Worm (Caenorhabditis elegans) whole organism, dauer: ENCODE measurements around the gene cbd-1.
"Not testable (repeated sequence)": the region's sequence is repeated elsewhere in the genome, so short reads cannot be mapped to it uniquely, and the experiment has no call there.

ENCODE experiments used
- unc-62 ChIP-seq: sonication (generic microtip); optimal IDR thresholded peaks from 2 replicates; lab custom pipeline; 2017; ENCODE audit warnings: missing biosample characterization, missing genetic modification reagents, missing genetic modification characterization

Gene cbd-1

DNA sequence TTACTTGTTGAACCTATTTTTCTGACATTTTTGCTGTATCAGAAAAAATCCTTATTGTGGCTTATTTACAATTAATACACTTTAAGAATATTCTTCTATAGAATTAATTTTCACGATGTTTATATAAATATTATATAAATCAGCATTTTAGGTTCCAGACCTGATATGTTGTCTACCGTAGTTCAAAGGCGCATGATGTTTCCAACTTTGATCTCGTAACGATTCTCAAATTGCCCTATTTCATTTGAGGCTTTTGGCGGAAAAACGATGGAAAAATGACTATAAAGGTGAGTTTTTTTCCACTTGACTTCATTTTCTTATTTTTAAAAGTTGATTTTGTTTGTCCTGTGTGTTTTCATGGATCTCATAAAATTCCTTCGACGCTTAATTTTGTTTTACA is 37.3 kb downstream of the cbd-1 start, which contains the start of gene gfat-2:
gfat-2 (plus strand) TSS at position 145 of the 400 bp plus-strand sequence.
- no peak for TF ChIP-seq unc-62 (GFP tag; lab: Kevin White, UChicago)

- no peak for TF ChIP-seq unc-62 (GFP tag; lab: Kevin White, UChicago)
These were observed 42.1 kb downstream of the cbd-1 start, which contains the start of gene F22B3.10 for ce11 chrIV:11414920-11415319. Gene F22B3.10 (minus strand): TSS chrIV:11415020.

DNA sequence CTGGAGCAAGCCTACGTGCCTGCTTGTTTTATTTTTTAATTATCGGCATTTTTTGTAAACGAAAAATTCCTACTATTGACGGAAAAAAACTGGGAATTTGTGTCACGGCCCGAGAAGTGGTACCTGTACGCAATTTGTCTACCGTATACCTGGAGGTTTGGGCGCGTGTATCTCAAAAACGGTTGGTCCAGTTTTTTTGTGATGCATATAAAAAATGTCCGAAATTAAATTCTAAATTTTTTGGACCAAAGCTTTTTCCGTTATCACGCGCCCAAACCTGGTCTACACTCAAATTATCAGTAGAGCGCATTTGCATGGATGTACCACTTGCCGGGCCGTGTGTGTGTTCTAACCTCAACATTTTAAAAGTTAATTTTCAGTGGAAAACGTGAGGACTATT is 43.9 kb downstream of the cbd-1 start, which contains the start of gene F22B3.5:
F22B3.5 (minus strand) TSS at position 101 of the 400 bp plus-strand sequence.
- not testable (repeated sequence) for TF ChIP-seq unc-62 (GFP tag; lab: Kevin White, UChicago)

- no peak for TF ChIP-seq unc-62 (GFP tag; lab: Kevin White, UChicago)
These were observed 48.9 kb downstream of the cbd-1 start, which contains the start of gene F22B3.7 for ce11 chrIV:11421696-11422095. Gene F22B3.7 (minus strand): TSS chrIV:11421796.

- TF ChIP-seq unc-62 (GFP tag; lab: Kevin White, UChicago): no peak
These were observed 52.0 kb downstream of the cbd-1 start, which contains the start of gene F22B3.8 for ce11 chrIV:11424830-11425229. Gene F22B3.8 (minus strand): TSS chrIV:11424930.

DNA sequence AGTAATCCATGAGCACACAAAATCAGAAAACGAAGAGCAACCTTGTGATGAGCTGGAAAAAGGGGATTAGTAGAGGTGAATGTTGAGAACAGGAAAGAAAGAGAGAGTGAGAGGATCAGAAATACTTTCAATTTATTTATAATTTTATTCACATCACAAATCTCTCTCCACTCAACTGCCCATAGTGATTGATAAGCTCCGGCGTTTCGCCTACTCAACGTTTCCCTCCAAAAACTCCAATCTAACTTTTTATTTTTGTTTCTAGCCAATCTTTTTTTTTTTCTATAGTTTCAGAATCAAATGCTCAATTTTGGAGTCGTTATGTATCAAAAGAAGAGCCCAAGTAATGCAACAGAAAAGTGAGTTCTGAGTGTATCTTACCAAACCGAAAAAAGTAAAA is 52.7 kb downstream of the cbd-1 start, which contains the start of gene kin-4:
kin-4 (plus strand) TSS at position 301 of the 400 bp plus-strand sequence.
- no peak for TF ChIP-seq unc-62 (GFP tag; lab: Kevin White, UChicago)
